Worm (Caenorhabditis elegans) whole organism, mixed stage, embryonic: ENCODE measurements around the gene srx-93.

Source experiments
- blmp-1 ChIP-seq: fragments of 150-350 bp; optimal IDR thresholded peaks from 2 replicates; lab custom pipeline; 2014; ENCODE audit warnings: missing biosample characterization, missing genetic modification characterization
- ham-2 ChIP-seq: fragments of 200-800 bp; sonication (Bioruptor generic); optimal IDR thresholded peaks from 2 replicates; lab custom pipeline; 2018; ENCODE audit warnings: mild to moderate bottlenecking, missing genetic modification characterization, missing compliant biosample characterization
- lin-13 ChIP-seq: fragments of 150-350 bp; optimal IDR thresholded peaks from 2 replicates; lab custom pipeline; 2014; ENCODE audit warnings: missing biosample characterization, missing genetic modification characterization
- lsy-2 ChIP-seq: fragments of 150-350 bp; optimal IDR thresholded peaks from 2 replicates; lab custom pipeline; 2014; ENCODE audit warnings: missing biosample characterization, missing genetic modification characterization
- nhr-12 ChIP-seq: fragments of 150-350 bp; optimal IDR thresholded peaks from 2 replicates; lab custom pipeline; 2014; ENCODE audit warnings: missing biosample characterization, missing genetic modification characterization
- nhr-2 ChIP-seq: fragments of 150-350 bp; optimal IDR thresholded peaks from 2 replicates; lab custom pipeline; 2014; ENCODE audit warnings: missing biosample characterization, missing genetic modification characterization
- nhr-76 ChIP-seq: sonication (generic microtip); optimal IDR thresholded peaks from 2 replicates; lab custom pipeline; 2017; ENCODE audit warnings: missing biosample characterization, missing genetic modification characterization
- sem-2 ChIP-seq: fragments of 200-800 bp; sonication (Bioruptor generic); optimal IDR thresholded peaks from 2 replicates; lab custom pipeline; 2018; ENCODE audit warnings: mild to moderate bottlenecking, missing genetic modification characterization, missing compliant biosample characterization
- snpc-4 ChIP-seq: fragments of 150-350 bp; optimal IDR thresholded peaks from 2 replicates; lab custom pipeline; 2014; ENCODE audit warnings: missing biosample characterization, missing genetic modification characterization
- sptf-1 ChIP-seq: sonication (generic microtip); optimal IDR thresholded peaks from 2 replicates; lab custom pipeline; 2017; ENCODE audit warnings: mild to moderate bottlenecking, missing genetic modification characterization, moderate library complexity, missing compliant biosample characterization
- unc-62 ChIP-seq: fragments of 150-350 bp; optimal IDR thresholded peaks from 2 replicates; lab custom pipeline; 2014; ENCODE audit warnings: missing biosample characterization, missing genetic modification reagents, missing genetic modification characterization
- ztf-11 ChIP-seq: fragments of 150-350 bp; optimal IDR thresholded peaks from 2 replicates; lab custom pipeline; 2014; ENCODE audit warnings: missing biosample characterization, missing genetic modification characterization

DNA sequence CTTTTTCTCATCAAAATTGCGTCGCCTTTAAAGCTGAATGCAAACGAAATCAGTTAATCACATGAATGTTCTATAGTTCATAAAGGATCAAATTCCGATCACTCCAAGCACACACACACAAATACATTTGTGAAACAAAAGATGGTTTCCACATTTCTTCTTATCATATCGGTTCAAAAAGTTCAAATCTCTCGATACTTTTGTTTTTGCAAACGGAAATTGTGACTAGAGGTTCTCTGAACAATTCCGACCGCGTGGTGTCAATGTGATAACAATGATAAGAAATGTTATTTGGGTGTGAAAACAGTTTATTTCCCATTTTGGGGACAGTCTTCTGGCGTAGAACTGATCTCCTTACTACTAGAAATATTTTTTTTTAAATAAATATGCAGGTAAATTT, 3.7 kb downstream of the srx-93 start:
- TF ChIP-seq ztf-11 (tag; lab: Kevin White, UChicago) (no peak), lsy-2 (tag; lab: Kevin White, UChicago) (no peak), nhr-2 (tag; lab: Kevin White, UChicago) (no peak), nhr-76 (tag; lab: Kevin White, UChicago) (no peak), blmp-1 (tag; lab: Kevin White, UChicago) (no peak), ham-2 (GFP tag; lab: Kevin White, UChicago) (no peak), snpc-4 (tag; lab: Kevin White, UChicago) (no peak), nhr-12 (tag; lab: Kevin White, UChicago) (no peak), lin-13 (no peak), sptf-1 (tag; lab: Kevin White, UChicago) (no peak), unc-62 (GFP tag; lab: Kevin White, UChicago) (no peak), sem-2 (GFP tag; lab: Kevin White, UChicago) (no peak)
